Fruit fly (Drosophila melanogaster): ENCODE measurements around the gene CG43386.

DNA sequence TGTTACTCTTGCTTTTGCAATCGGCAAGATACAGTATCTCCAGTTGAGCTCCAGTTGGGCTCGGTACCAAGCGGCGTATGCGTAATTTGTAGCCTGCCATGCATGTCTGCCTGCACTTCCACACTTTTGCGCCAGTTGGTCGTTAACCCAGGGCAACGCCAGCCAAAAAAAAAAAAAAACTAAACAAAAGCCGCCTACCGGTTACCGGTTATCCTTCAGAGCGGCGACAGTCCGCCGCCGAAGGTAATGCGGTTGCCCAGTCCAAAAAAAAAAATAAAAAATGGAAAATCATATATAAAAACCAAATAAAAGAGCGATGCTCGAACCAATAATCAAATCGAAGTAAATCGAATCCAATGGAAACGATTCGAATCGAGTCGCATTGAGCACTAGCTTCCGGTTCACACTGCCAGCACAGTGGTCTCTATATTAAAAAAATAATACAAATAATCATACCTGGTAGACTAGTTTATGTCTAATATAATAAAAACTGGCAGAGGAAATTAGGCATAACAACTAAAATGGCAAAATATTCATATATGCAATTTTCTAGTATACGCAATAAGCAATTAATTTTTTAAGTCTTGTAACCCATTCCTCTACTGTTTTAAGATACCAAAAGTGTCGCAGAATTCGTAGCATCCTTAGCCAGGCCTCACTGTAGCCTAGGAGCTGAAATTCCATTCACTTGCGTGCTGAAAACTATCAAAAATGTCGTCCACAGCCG lies 10.3 kb upstream of the CG43386 start:
- TF ChIP-seq Sox102F (GFP tag; optimal IDR thresholded peaks at IDR 0.05) (no peak), Hr4 (GFP tag; optimal IDR thresholded peaks at IDR 0.05) (no peak), CG9139 (GFP tag; optimal IDR thresholded peaks at IDR 0.05) (peak; percentile 25), OdsH (GFP tag; optimal IDR thresholded peaks at IDR 0.05) (peak; percentile 33), CG10669 (GFP tag; optimal IDR thresholded peaks at IDR 0.05) (peak; percentile 56), pdm3 (GFP tag; optimal IDR thresholded peaks at IDR 0.05) (peak; percentile 21), Blimp-1 (GFP tag; optimal IDR thresholded peaks at IDR 0.05) (no peak), CG6276 (GFP tag; optimal IDR thresholded peaks at IDR 0.05) (no peak), Ets96B (tag; optimal IDR thresholded peaks at IDR 0.05) (peak; percentile 25), Sox15 (GFP tag; optimal IDR thresholded peaks at IDR 0.05) (no peak), topi (GFP tag; optimal IDR thresholded peaks at IDR 0.05) (no peak)

Measured in whole organism, prepupa.